Fruit fly (Drosophila melanogaster) whole organism, embryonic: ENCODE results near the gene lectin-30A.
A peak's percentile ranks its signal among the peaks of the same experiment; 100 is the strongest.

Source experiments
- Ada2b ChIP-seq: fragments of 200-800 bp; sonication (Bioruptor generic); IDR thresholded peaks from 2 replicates; pipeline ENCODE4 v1.3.6; 2022; ENCODE audit warnings: missing biosample characterization, missing genetic modification characterization
- Aef1 ChIP-seq: fragments of 200-800 bp; sonication (Bioruptor generic); IDR thresholded peaks from 3 replicates; pipeline ENCODE4 v1.3.6; 2022; ENCODE audit warnings: missing biosample characterization, missing genetic modification characterization
- Atf6 ChIP-seq: fragments of 200-800 bp; sonication (Bioruptor generic); IDR thresholded peaks from 2 replicates; pipeline ENCODE4 v1.3.6; 2022; ENCODE audit warnings: missing biosample characterization, missing genetic modification characterization
- CG11093 ChIP-seq: fragments of 200-800 bp; sonication (Bioruptor generic); IDR thresholded peaks from 3 replicates; pipeline ENCODE4 v1.3.6; 2022; ENCODE audit warnings: missing biosample characterization, missing genetic modification characterization
- CG12219 ChIP-seq: fragments of 200-800 bp; sonication (Bioruptor generic); optimal IDR thresholded peaks from 3 replicates; lab custom pipeline; 2018; ENCODE audit warnings: missing biosample characterization, mild to moderate bottlenecking, missing genetic modification characterization
- CG12236 ChIP-seq: fragments of 200-800 bp; sonication (Bioruptor generic); optimal IDR thresholded peaks from 2 replicates; lab custom pipeline; 2016; ENCODE audit warnings: missing biosample characterization, missing genetic modification characterization
- CG12299 ChIP-seq: fragments of 200-800 bp; sonication (Bioruptor generic); optimal IDR thresholded peaks from 2 replicates; lab custom pipeline; 2018; ENCODE audit warnings: missing biosample characterization, mild to moderate bottlenecking, missing genetic modification characterization
- CG15011 ChIP-seq: fragments of 200-800 bp; sonication (Bioruptor generic); optimal IDR thresholded peaks from 3 replicates; lab custom pipeline; 2018; ENCODE audit warnings: missing biosample characterization, mild to moderate bottlenecking, missing genetic modification characterization
- CG15269 ChIP-seq: fragments of 200-800 bp; sonication (Bioruptor generic); optimal IDR thresholded peaks from 2 replicates; lab custom pipeline; 2018; ENCODE audit warnings: missing biosample characterization, mild to moderate bottlenecking, missing genetic modification characterization, moderate library complexity
- CG17359 ChIP-seq: fragments of 200-800 bp; sonication (Bioruptor generic); optimal IDR thresholded peaks from 3 replicates; lab custom pipeline; 2018; ENCODE audit warnings: missing biosample characterization, mild to moderate bottlenecking, missing genetic modification characterization, moderate library complexity
- CG17385 ChIP-seq: fragments of 200-800 bp; sonication (Bioruptor generic); optimal IDR thresholded peaks from 3 replicates; lab custom pipeline; 2018; ENCODE audit warnings: missing biosample characterization, mild to moderate bottlenecking, missing genetic modification characterization
- CG3065 ChIP-seq: fragments of 200-800 bp; sonication (Bioruptor generic); optimal IDR thresholded peaks from 2 replicates; lab custom pipeline; 2016; ENCODE audit warnings: missing biosample characterization, missing genetic modification characterization
- CG31224 ChIP-seq: fragments of 200-800 bp; sonication (Bioruptor generic); IDR thresholded peaks from 2 replicates; pipeline ENCODE4 v1.3.6; 2022; ENCODE audit warnings: missing biosample characterization, missing genetic modification characterization
- CG42726 ChIP-seq: fragments of 200-800 bp; sonication (Bioruptor generic); IDR thresholded peaks from 2 replicates; pipeline ENCODE4 v1.3.6; 2022; ENCODE audit warnings: missing biosample characterization, missing genetic modification characterization; ENCODE audit not compliant: partially characterized antibody
- CG4360 ChIP-seq: fragments of 200-800 bp; sonication (Bioruptor generic); IDR thresholded peaks from 2 replicates; pipeline ENCODE4 v1.3.6; 2022; ENCODE audit warnings: missing biosample characterization, missing genetic modification characterization
- CG6254 ChIP-seq: fragments of 200-800 bp; sonication (Bioruptor generic); optimal IDR thresholded peaks from 3 replicates; lab custom pipeline; 2017; ENCODE audit warnings: mild to moderate bottlenecking, missing biosample characterization, missing genetic modification reagents, missing genetic modification characterization
- CG9609 ChIP-seq: fragments of 200-800 bp; sonication (Bioruptor generic); optimal IDR thresholded peaks from 3 replicates; lab custom pipeline; 2016; ENCODE audit warnings: missing biosample characterization, missing genetic modification characterization
- Doc2 ChIP-seq: fragments of 200-800 bp; sonication (Bioruptor generic); IDR thresholded peaks from 2 replicates; pipeline ENCODE4 v1.3.6; 2022; ENCODE audit warnings: missing biosample characterization, missing genetic modification characterization
- E2f2 ChIP-seq: fragments of 200-800 bp; sonication (Bioruptor generic); IDR thresholded peaks from 2 replicates; pipeline ENCODE4 v1.3.6; 2022; ENCODE audit warnings: missing biosample characterization, missing genetic modification characterization
- Hmr ChIP-seq: fragments of 200-800 bp; sonication (Bioruptor generic); optimal IDR thresholded peaks from 3 replicates; lab custom pipeline; 2017; ENCODE audit warnings: mild to moderate bottlenecking, missing biosample characterization, missing genetic modification reagents, missing genetic modification characterization
- Lhr ChIP-seq: fragments of 200-800 bp; sonication (Bioruptor generic); optimal IDR thresholded peaks from 3 replicates; lab custom pipeline; 2017; ENCODE audit warnings: mild to moderate bottlenecking, missing biosample characterization, missing genetic modification reagents, missing genetic modification characterization
- MBD-R2 ChIP-seq: fragments of 200-800 bp; sonication (Bioruptor generic); IDR thresholded peaks from 2 replicates; pipeline ENCODE4 v1.3.6; 2022; ENCODE audit warnings: missing biosample characterization, missing genetic modification characterization
- Med ChIP-seq: fragments of 200-800 bp; sonication (Bioruptor generic); peaks from one replicate; lab custom pipeline; 2016; ENCODE audit warnings: missing biosample characterization, missing genetic modification characterization, mild to moderate bottlenecking, inconsistent platforms, moderate library complexity
- Side ChIP-seq: fragments of 200-800 bp; sonication (Bioruptor generic); optimal IDR thresholded peaks from 2 replicates; lab custom pipeline; 2016; ENCODE audit warnings: missing biosample characterization, missing genetic modification characterization
- Six4 ChIP-seq: fragments of 200-800 bp; sonication (Bioruptor generic); optimal IDR thresholded peaks from 2 replicates; lab custom pipeline; 2016; ENCODE audit warnings: missing biosample characterization, missing genetic modification characterization
- Sry-β ChIP-seq: fragments of 200-800 bp; sonication (Bioruptor generic); optimal IDR thresholded peaks from 2 replicates; lab custom pipeline; 2018; ENCODE audit warnings: missing biosample characterization, mild to moderate bottlenecking, missing genetic modification characterization, moderate library complexity
- Trl ChIP-seq, 3 experiments: fragments of >200 bp in 2 of 3; fragments of 200-800 bp in 1 of 3; sonication (Bioruptor generic) in 1 of 3; optimal IDR thresholded peaks; 2 replicates in 1 of 3; 3 replicates in 2 of 3; lab custom pipeline; 2016 to 2017; ENCODE audit warnings: missing biosample characterization in 1 of 3, missing genetic modification characterization in 1 of 3
- Vsx1 ChIP-seq: fragments of 200-800 bp; sonication (Bioruptor generic); optimal IDR thresholded peaks from 2 replicates; lab custom pipeline; 2017; ENCODE audit warnings: missing biosample characterization, mild to moderate bottlenecking, missing genetic modification characterization, missing genetic modification reagents
- bab2 ChIP-seq: fragments of 200-800 bp; sonication (Bioruptor generic); optimal IDR thresholded peaks from 2 replicates; lab custom pipeline; 2016; ENCODE audit warnings: missing biosample characterization, missing genetic modification characterization
- cg ChIP-seq: fragments of 200-800 bp; sonication (Bioruptor generic); optimal IDR thresholded peaks from 3 replicates; lab custom pipeline; 2019; ENCODE audit warnings: missing biosample characterization, mild to moderate bottlenecking, missing genetic modification characterization, moderate library complexity
- chn ChIP-seq: fragments of 200-800 bp; sonication (Bioruptor generic); optimal IDR thresholded peaks from 2 replicates; lab custom pipeline; 2016; ENCODE audit warnings: missing biosample characterization, missing genetic modification characterization
- crp ChIP-seq, 2 experiments: fragments of 200-800 bp; sonication (Bioruptor generic); optimal IDR thresholded peaks; 2 replicates in 1 of 2; 3 replicates in 1 of 2; lab custom pipeline; 2017; ENCODE audit warnings: missing biosample characterization in 2 of 2, missing genetic modification characterization in 2 of 2, mild to moderate bottlenecking in 1 of 2, moderate library complexity in 1 of 2
- cwo ChIP-seq: fragments of 200-800 bp; sonication (Bioruptor generic); optimal IDR thresholded peaks from 3 replicates; lab custom pipeline; 2017; ENCODE audit warnings: missing biosample characterization, missing genetic modification characterization, mild to moderate bottlenecking, moderate library complexity, missing genetic modification reagents
- dm ChIP-seq: fragments of 200-800 bp; sonication (Bioruptor generic); optimal IDR thresholded peaks from 3 replicates; lab custom pipeline; 2016; ENCODE audit warnings: missing biosample characterization, missing genetic modification characterization
- ewg ChIP-seq: fragments of 200-800 bp; sonication (Bioruptor generic); optimal IDR thresholded peaks from 3 replicates; lab custom pipeline; 2017; ENCODE audit warnings: mild to moderate bottlenecking, missing biosample characterization, missing genetic modification reagents, missing genetic modification characterization
- fd64A ChIP-seq: fragments of 200-800 bp; sonication (Bioruptor generic); optimal IDR thresholded peaks from 3 replicates; lab custom pipeline; 2018; ENCODE audit warnings: missing biosample characterization, mild to moderate bottlenecking, missing genetic modification characterization
- gsb-n ChIP-seq: fragments of 200-800 bp; sonication (Bioruptor generic); optimal IDR thresholded peaks from 3 replicates; lab custom pipeline; 2018; ENCODE audit warnings: missing biosample characterization, mild to moderate bottlenecking, missing genetic modification characterization
- ham ChIP-seq: fragments of 200-800 bp; sonication (Bioruptor generic); IDR thresholded peaks from 2 replicates; pipeline ENCODE4 v1.3.6; 2022; ENCODE audit warnings: missing biosample characterization, missing genetic modification characterization
- jigr1 ChIP-seq: fragments of 200-800 bp; sonication (Bioruptor generic); IDR thresholded peaks from 3 replicates; pipeline ENCODE4 v1.3.6; 2022; ENCODE audit warnings: missing biosample characterization, missing genetic modification characterization
- ken ChIP-seq: fragments of 200-800 bp; sonication (Bioruptor generic); IDR thresholded peaks from 3 replicates; pipeline ENCODE4 v1.3.6; 2022; ENCODE audit warnings: missing biosample characterization, missing genetic modification characterization
- oc ChIP-seq: fragments of 200-800 bp; sonication (Bioruptor generic); optimal IDR thresholded peaks from 2 replicates; lab custom pipeline; 2018; ENCODE audit warnings: missing biosample characterization, mild to moderate bottlenecking, missing genetic modification characterization, moderate library complexity
- ranshi ChIP-seq: fragments of 200-800 bp; sonication (Bioruptor generic); IDR thresholded peaks from 2 replicates; pipeline ENCODE4 v1.3.6; 2022; ENCODE audit warnings: missing biosample characterization, missing genetic modification characterization
- rib ChIP-seq: fragments of 200-800 bp; sonication (Bioruptor generic); IDR thresholded peaks from 2 replicates; pipeline ENCODE4 v1.3.6; 2022; ENCODE audit warnings: missing biosample characterization, missing genetic modification characterization
- sr ChIP-seq: fragments of 200-800 bp; sonication (Bioruptor generic); IDR thresholded peaks from 3 replicates; pipeline ENCODE4 v1.3.6; 2022; ENCODE audit warnings: missing biosample characterization, missing genetic modification characterization
- tgo ChIP-seq: fragments of 200-800 bp; sonication (Bioruptor generic); IDR thresholded peaks from 3 replicates; pipeline ENCODE4 v1.3.6; 2022; ENCODE audit warnings: missing biosample characterization, missing genetic modification characterization
- trh ChIP-seq: fragments of 200-800 bp; sonication (Bioruptor generic); optimal IDR thresholded peaks from 2 replicates; lab custom pipeline; 2016; ENCODE audit warnings: missing biosample characterization, missing genetic modification characterization
- ttk ChIP-seq: fragments of 200-800 bp; sonication (Bioruptor generic); IDR thresholded peaks from 2 replicates; pipeline ENCODE4 v2.1.2; 2022; ENCODE audit warnings: missing biosample characterization, missing genetic modification characterization
- vvl ChIP-seq: fragments of 200-800 bp; sonication (Bioruptor generic); IDR thresholded peaks from 2 replicates; pipeline ENCODE4 v1.3.6; 2022; ENCODE audit warnings: missing biosample characterization, missing genetic modification characterization
- wor ChIP-seq: fragments of 200-800 bp; sonication (Bioruptor generic); IDR thresholded peaks from 2 replicates; pipeline ENCODE4 v1.3.6; 2022; ENCODE audit warnings: missing biosample characterization, missing genetic modification characterization

Gene lectin-30A

DNA sequence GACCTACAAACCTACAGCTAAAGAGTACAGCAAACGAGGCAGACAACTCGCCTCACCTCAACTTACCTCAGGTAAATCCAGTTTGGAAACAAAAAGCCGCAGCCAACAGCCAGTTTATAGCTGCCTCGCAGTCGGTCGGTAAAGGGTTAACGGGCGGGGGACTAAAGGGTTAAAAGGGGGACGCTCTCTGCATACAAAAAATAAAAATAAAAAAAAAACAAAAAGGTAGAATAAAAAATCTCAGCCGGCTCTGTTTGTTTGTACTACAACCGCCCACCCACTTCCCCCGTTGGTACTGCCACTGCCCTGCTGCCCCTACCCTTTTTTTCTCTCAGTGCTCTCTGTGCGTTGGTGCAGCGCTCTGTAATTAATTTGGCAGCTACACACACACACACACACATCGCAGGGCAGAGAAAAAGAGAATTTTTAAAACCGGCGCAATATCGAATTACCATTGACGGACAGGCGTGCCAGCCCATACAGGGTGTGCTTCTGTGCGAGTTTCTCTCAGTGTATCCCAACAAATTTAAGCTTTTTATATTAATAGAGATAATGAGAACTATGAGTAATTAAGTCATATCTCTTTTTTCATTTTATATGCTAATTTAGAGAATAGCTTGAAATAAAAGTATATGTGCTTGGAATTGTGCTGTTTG lies 30.2 kb downstream of the lectin-30A start (continued):
- peak; percentile 29; the same call in 1 of the 2 replicates for TF ChIP-seq CG31224 (GFP tag; lab: Robert Waterston, UW)
- TF ChIP-seq tgo (GFP tag; lab: Robert Waterston, UW), result peak; percentile 83
- peak; percentile 10 for TF ChIP-seq cg (GFP tag; lab: Kevin White, UChicago)
- TF ChIP-seq E2f2 (GFP tag; lab: Robert Waterston, UW), result peak; percentile 41; the same call in 1 of the 2 replicates
- no peak for TF ChIP-seq Sry-β (GFP tag; lab: Kevin White, UChicago)
- TF ChIP-seq sr (GFP tag; lab: Robert Waterston, UW), result peak; percentile 50; the same call in 1 of the 3 replicates
- no peak for TF ChIP-seq gsb-n (tag; lab: Kevin White, UChicago)
- peak; percentile 60 for TF ChIP-seq Atf6 (GFP tag; lab: Robert Waterston, UW)
- no peak for TF ChIP-seq Vsx1
- peak; percentile 62; the same call in 2 of the 3 replicates for TF ChIP-seq ken (GFP tag; lab: Robert Waterston, UW)
- peak; percentile 11; the same call in 1 of the 2 replicates for TF ChIP-seq CG4360 (GFP tag; lab: Robert Waterston, UW)
- 0 out of 2 replicates have a peak, but pooled peaks have one; percentile 19 for TF ChIP-seq MBD-R2 (GFP tag; lab: Robert Waterston, UW)
- TF ChIP-seq crp (GFP tag; optimal IDR thresholded peaks at IDR 0.05; lab: Kevin White, UChicago), result no peak
- peak; percentile 78 for TF ChIP-seq Ada2b (GFP tag; lab: Robert Waterston, UW)
- TF ChIP-seq CG15269 (tag; lab: Kevin White, UChicago), result peak; percentile 20
- TF ChIP-seq Trl (optimal IDR thresholded peaks at IDR 0.05; lab: Kevin White, UChicago), result peak; percentile 9 to 18
- peak; percentile 28 for TF ChIP-seq Trl (GFP tag; optimal IDR thresholded peaks at IDR 0.05; lab: Kevin White, UChicago)
- TF ChIP-seq chn (GFP tag; lab: Kevin White, UChicago), result peak; percentile 17
- no peak for TF ChIP-seq fd64A (GFP tag; lab: Kevin White, UChicago)
- TF ChIP-seq vvl (GFP tag; lab: Robert Waterston, UW), result peak; percentile 87
- peak; percentile 53; the same call in 1 of the 3 replicates for TF ChIP-seq CG11093 (GFP tag; lab: Robert Waterston, UW)
- TF ChIP-seq CG12299 (tag; lab: Kevin White, UChicago), result no peak
- TF ChIP-seq Med (GFP tag; lab: Kevin White, UChicago), result peak; percentile 80
- peak; percentile 15 for TF ChIP-seq bab2 (GFP tag; lab: Kevin White, UChicago)
- no peak for TF ChIP-seq Lhr (GFP tag; lab: Kevin White, UChicago)
- TF ChIP-seq Aef1 (GFP tag; lab: Robert Waterston, UW), result peak; percentile 69
- no peak for TF ChIP-seq CG17385 (GFP tag; lab: Kevin White, UChicago)
- TF ChIP-seq rib (GFP tag; lab: Robert Waterston, UW), result no peak
- no peak for TF ChIP-seq Doc2 (GFP tag; lab: Robert Waterston, UW)
- TF ChIP-seq trh, result no peak
- TF ChIP-seq dm, result no peak
- 0 out of 2 replicates have a peak, but pooled peaks have one; percentile 33 for TF ChIP-seq ham (GFP tag; lab: Robert Waterston, UW)
- TF ChIP-seq CG17359 (tag; lab: Kevin White, UChicago), result no peak
- no peak for TF ChIP-seq CG3065
- TF ChIP-seq CG12219 (GFP tag; lab: Kevin White, UChicago), result no peak
- TF ChIP-seq CG15011, result no peak
- peak; percentile 23; the same call in 1 of the 2 replicates for TF ChIP-seq wor (GFP tag; lab: Robert Waterston, UW)
- peak; percentile 79 for TF ChIP-seq ttk (GFP tag; lab: Robert Waterston, UW)
- no peak for TF ChIP-seq CG12236 (GFP tag; lab: Kevin White, UChicago)
- TF ChIP-seq Hmr (GFP tag; lab: Kevin White, UChicago), result peak; percentile 29
- peak; percentile 22 for TF ChIP-seq ewg
- TF ChIP-seq CG6254 (GFP tag; lab: Kevin White, UChicago), result no peak
- no peak for TF ChIP-seq Six4 (GFP tag; lab: Kevin White, UChicago)
- TF ChIP-seq oc (tag; lab: Kevin White, UChicago), result peak; percentile 31
- TF ChIP-seq CG42726 (GFP tag; lab: Robert Waterston, UW), result no peak
- TF ChIP-seq Side (GFP tag; lab: Kevin White, UChicago), result peak; percentile 14
- peak; percentile 65 for TF ChIP-seq ranshi (GFP tag; lab: Robert Waterston, UW)
- TF ChIP-seq CG9609 (GFP tag; lab: Kevin White, UChicago), result peak; percentile 22
- TF ChIP-seq cwo (GFP tag; lab: Kevin White, UChicago), result peak; percentile 6
- peak; percentile 69; the same call in 1 of the 3 replicates for TF ChIP-seq jigr1 (GFP tag; lab: Robert Waterston, UW)
